Fruit fly (Drosophila melanogaster): ENCODE results near the gene by.
A peak's percentile ranks its signal among the peaks of the same experiment; 100 is the strongest.

by gene

dm6 chr3R:9550265-9551012 lies 17.6 kb upstream of the by start (continued):
- TF ChIP-seq Opbp (GFP tag; IDR thresholded peaks at IDR 0.05; ENCODE audit: partially characterized antibody) (no peak), CG15696 (tag; optimal IDR thresholded peaks at IDR 0.05) (peak; percentile 22), CG12236 (GFP tag; optimal IDR thresholded peaks at IDR 0.05) (no peak), caup (GFP tag; optimal IDR thresholded peaks at IDR 0.05; ENCODE audit: severe bottlenecking) (no peak), ase (GFP tag; IDR thresholded peaks at IDR 0.05) (no peak), chn (GFP tag; optimal IDR thresholded peaks at IDR 0.05) (no peak), peb (GFP tag; IDR thresholded peaks at IDR 0.05) (no peak), CG6272 (GFP tag; IDR thresholded peaks at IDR 0.05) (no peak), CG9817 (tag; optimal IDR thresholded peaks at IDR 0.05) (no peak), org-1 (GFP tag; optimal IDR thresholded peaks at IDR 0.05) (no peak), CG15073 (GFP tag; optimal IDR thresholded peaks at IDR 0.05) (no peak), Taf1 (GFP tag; IDR thresholded peaks at IDR 0.05) (no peak), sr (GFP tag; IDR thresholded peaks at IDR 0.05) (no peak), ERR (GFP tag; optimal IDR thresholded peaks at IDR 0.05) (peak; percentile 29), CG17568 (GFP tag; optimal IDR thresholded peaks at IDR 0.05) (peak; percentile 22), CG4617 (GFP tag; optimal IDR thresholded peaks at IDR 0.05; ENCODE audit: borderline replicate concordance) (no peak), CG4282 (GFP tag; optimal IDR thresholded peaks at IDR 0.05) (no peak), oc (tag; optimal IDR thresholded peaks at IDR 0.05) (peak; percentile 50), CG10209 (GFP tag; optimal IDR thresholded peaks at IDR 0.05) (no peak), fu2 (GFP tag; optimal IDR thresholded peaks at IDR 0.05) (no peak), insv (GFP tag; optimal IDR thresholded peaks at IDR 0.05) (no peak), CG6683 (GFP tag; optimal IDR thresholded peaks at IDR 0.05) (peak; percentile 19), C15 (GFP tag; IDR thresholded peaks at IDR 0.05) (no peak), CG6765 (GFP tag; optimal IDR thresholded peaks at IDR 0.05) (no peak), CG2199 (GFP tag; IDR thresholded peaks at IDR 0.05) (no peak), pfk (GFP tag; optimal IDR thresholded peaks at IDR 0.05) (no peak), CG10462 (GFP tag; optimal IDR thresholded peaks at IDR 0.05) (no peak), inv (GFP tag; IDR thresholded peaks at IDR 0.05; ENCODE audit: partially characterized antibody) (no peak), CG9609 (GFP tag; optimal IDR thresholded peaks at IDR 0.05) (no peak), CG33213 (GFP tag; optimal IDR thresholded peaks at IDR 0.05) (no peak), CG12299 (tag; optimal IDR thresholded peaks at IDR 0.05) (no peak), Scr (GFP tag; IDR thresholded peaks at IDR 0.05; ENCODE audit: partially characterized antibody) (no peak), dmrt11E (tag; optimal IDR thresholded peaks at IDR 0.05) (no peak), CG30431 (GFP tag; optimal IDR thresholded peaks at IDR 0.05) (no peak), bowl (GFP tag; IDR thresholded peaks at IDR 0.05) (no peak), Ets97D (GFP tag; optimal IDR thresholded peaks at IDR 0.05) (no peak), CG7987 (GFP tag; optimal IDR thresholded peaks at IDR 0.05) (peak; percentile 21), Sox102F (GFP tag; optimal IDR thresholded peaks at IDR 0.05) (no peak), dmrt99B (tag; optimal IDR thresholded peaks at IDR 0.05) (peak; percentile 1), CG9876 (GFP tag; optimal IDR thresholded peaks at IDR 0.05) (no peak), CG7357 (GFP tag; IDR thresholded peaks at IDR 0.05) (no peak), CG2202 (tag; optimal IDR thresholded peaks at IDR 0.05) (peak; percentile 22), CG6854 (GFP tag; optimal IDR thresholded peaks at IDR 0.05) (no peak), Spps (tag; optimal IDR thresholded peaks at IDR 0.05) (no peak), CG13424 (tag; optimal IDR thresholded peaks at IDR 0.05) (peak; percentile 31), CG12391 (tag; optimal IDR thresholded peaks at IDR 0.05) (peak; percentile 8), gcm2 (GFP tag; optimal IDR thresholded peaks at IDR 0.05) (no peak), Tbp (GFP tag; optimal IDR thresholded peaks at IDR 0.05) (peak; percentile 44), CG42726 (GFP tag; IDR thresholded peaks at IDR 0.05; ENCODE audit: partially characterized antibody) (no peak), CG30403 (GFP tag; optimal IDR thresholded peaks at IDR 0.05) (no peak)
